Fruit fly (Drosophila melanogaster): ENCODE measurements around the gene LManVI.

Gene LManVI

DNA sequence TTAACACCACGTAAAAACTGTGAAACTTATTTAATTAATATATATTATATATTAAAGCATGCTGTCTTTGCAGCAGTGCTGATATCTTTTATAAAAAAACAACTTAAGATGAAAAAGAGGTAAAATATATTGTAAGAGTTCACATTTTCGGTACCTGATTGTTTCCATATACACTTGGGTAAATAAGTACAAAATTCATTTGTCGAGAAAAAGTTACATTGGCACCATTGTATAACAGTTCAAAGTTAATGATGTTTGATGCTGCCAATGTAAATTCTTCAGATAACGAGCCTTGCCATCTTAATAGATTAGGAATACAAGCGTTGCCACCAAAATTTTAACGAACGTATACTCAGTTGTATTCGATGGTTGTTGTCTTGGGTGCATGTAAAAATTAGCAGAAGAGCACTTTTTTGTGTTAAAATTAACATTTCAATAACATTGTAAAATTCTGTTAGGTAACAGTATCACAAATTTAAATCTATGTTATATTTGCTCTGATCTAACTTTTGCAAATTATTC lies 40.2 kb downstream of the LManVI start (continued):
- TF ChIP-seq CG2202 (tag; optimal IDR thresholded peaks at IDR 0.05) (no peak), D (optimal IDR thresholded peaks at IDR 0.05) (no peak), D (GFP tag; optimal IDR thresholded peaks at IDR 0.05) (no peak), E2f1 (GFP tag; IDR thresholded peaks at IDR 0.05) (no peak), CG9609 (GFP tag; optimal IDR thresholded peaks at IDR 0.05) (no peak), CG13894 (tag; optimal IDR thresholded peaks at IDR 0.05) (peak; percentile 16), esg (GFP tag; conservative IDR thresholded peaks at IDR 0.05) (no peak), en (GFP tag; optimal IDR thresholded peaks at IDR 0.05) (no peak), CG6813 (GFP tag; optimal IDR thresholded peaks at IDR 0.05) (no peak), amos (GFP tag; IDR thresholded peaks at IDR 0.05; ENCODE audit: partially characterized antibody) (peak; percentile 28; the same call in 1 of the 2 replicates), yki (optimal IDR thresholded peaks at IDR 0.05) (peak; percentile 2), pzg (GFP tag; optimal IDR thresholded peaks at IDR 0.05) (peak; percentile 42), lov (optimal IDR thresholded peaks at IDR 0.05) (no peak), lov (GFP tag; IDR thresholded peaks at IDR 0.05) (no peak), vvl (GFP tag; IDR thresholded peaks at IDR 0.05) (0 out of 2 replicates have a peak, but pooled peaks have one; percentile 14), sc (optimal IDR thresholded peaks at IDR 0.05) (no peak), sc (GFP tag; optimal IDR thresholded peaks at IDR 0.05) (no peak), CG12391 (tag; optimal IDR thresholded peaks at IDR 0.05) (peak; percentile 9), Ada2b (GFP tag; IDR thresholded peaks at IDR 0.05) (no peak), CG14014 (GFP tag; IDR thresholded peaks at IDR 0.05) (no peak), pros (GFP tag; optimal IDR thresholded peaks at IDR 0.05) (no peak), Mad (GFP tag; optimal IDR thresholded peaks at IDR 0.05) (no peak), H15 (GFP tag; IDR thresholded peaks at IDR 0.05) (no peak), ab (GFP tag; optimal IDR thresholded peaks at IDR 0.05) (no peak), da (GFP tag; optimal IDR thresholded peaks at IDR 0.05) (no peak), trem (tag; optimal IDR thresholded peaks at IDR 0.05) (peak; percentile 30), CoRest (tag; optimal IDR thresholded peaks at IDR 0.05) (peak; percentile 5), CG4404 (GFP tag; IDR thresholded peaks at IDR 0.05) (no peak), stwl (tag; optimal IDR thresholded peaks at IDR 0.05) (peak; percentile 49), CG6175 (GFP tag; IDR thresholded peaks at IDR 0.05) (no peak), scrt (GFP tag; optimal IDR thresholded peaks at IDR 0.05) (no peak), CG18764 (GFP tag; optimal IDR thresholded peaks at IDR 0.05) (no peak), CG16815 (GFP tag; optimal IDR thresholded peaks at IDR 0.05) (no peak), CG18476 (GFP tag; optimal IDR thresholded peaks at IDR 0.05) (no peak), CG17612 (GFP tag; IDR thresholded peaks at IDR 0.05) (no peak), CG15601 (tag; optimal IDR thresholded peaks at IDR 0.05) (peak; percentile 29), row (GFP tag; IDR thresholded peaks at IDR 0.05) (peak; percentile 79), CG10462 (GFP tag; optimal IDR thresholded peaks at IDR 0.05) (no peak), Ravus (GFP tag; IDR thresholded peaks at IDR 0.05) (no peak), Nf-YC (tag; optimal IDR thresholded peaks at IDR 0.05) (peak; percentile 23), Ets65A (GFP tag) (peak; percentile 31), CG11560 (tag; IDR thresholded peaks at IDR 0.05) (no peak), CG7745 (tag; optimal IDR thresholded peaks at IDR 0.05) (no peak), CG10267 (tag; optimal IDR thresholded peaks at IDR 0.05) (peak; percentile 12), Dp (GFP tag; optimal IDR thresholded peaks at IDR 0.05) (peak; percentile 9), Vsx1 (GFP tag; optimal IDR thresholded peaks at IDR 0.05) (no peak), CG8290 (GFP tag; optimal IDR thresholded peaks at IDR 0.05) (no peak), CG8290 (tag; optimal IDR thresholded peaks at IDR 0.05) (peak in 1 of 2 experiments; percentile 45), tna (GFP tag; IDR thresholded peaks at IDR 0.05; ENCODE audit: partially characterized antibody) (no peak), crc (GFP tag; optimal IDR thresholded peaks at IDR 0.05) (no peak), odd (GFP tag; optimal IDR thresholded peaks at IDR 0.05) (no peak), CG3726 (GFP tag; IDR thresholded peaks at IDR 0.05) (no peak), CG10565 (GFP tag; optimal IDR thresholded peaks at IDR 0.05) (no peak)

Measured in whole organism, embryonic.